Worm (Caenorhabditis elegans) whole organism, L2 larva: ENCODE data around the gene mthf-1.

ENCODE experiments used
- F13H6.1 ChIP-seq: sonication (generic microtip); optimal IDR thresholded peaks from 2 replicates; lab custom pipeline; 2016; ENCODE audit warnings: missing genetic modification characterization, missing compliant biosample characterization
- ama-1 ChIP-seq: fragments of 150-350 bp; optimal IDR thresholded peaks from 2 replicates; lab custom pipeline; 2018; ENCODE audit warnings: inconsistent platforms
- ceh-16 ChIP-seq: fragments of 150-350 bp; optimal IDR thresholded peaks from 2 replicates; lab custom pipeline; 2014; ENCODE audit warnings: missing biosample characterization, missing genetic modification characterization
- dmd-4 ChIP-seq: sonication (generic microtip); optimal IDR thresholded peaks from 2 replicates; lab custom pipeline; 2017; ENCODE audit warnings: missing biosample characterization, missing genetic modification characterization
- elt-1 ChIP-seq: fragments of 150-350 bp; optimal IDR thresholded peaks from 2 replicates; lab custom pipeline; 2014; ENCODE audit warnings: missing biosample characterization, missing genetic modification characterization
- lin-13 ChIP-seq: fragments of 150-350 bp; optimal IDR thresholded peaks from 2 replicates; lab custom pipeline; 2014; ENCODE audit warnings: missing biosample characterization, missing genetic modification reagents, missing genetic modification characterization
- lin-39 ChIP-seq: fragments of 150-350 bp; optimal IDR thresholded peaks from 2 replicates; lab custom pipeline; 2014; ENCODE audit warnings: missing biosample characterization, missing genetic modification reagents, missing genetic modification characterization
- nhr-6 ChIP-seq: fragments of 150-350 bp; optimal IDR thresholded peaks from 2 replicates; lab custom pipeline; 2014; ENCODE audit warnings: missing biosample characterization, missing genetic modification characterization
- skn-1 ChIP-seq: sonication (generic microtip); optimal IDR thresholded peaks from 2 replicates; lab custom pipeline; 2017; ENCODE audit warnings: missing biosample characterization, missing genetic modification characterization
- snpc-4 ChIP-seq: fragments of 150-350 bp; optimal IDR thresholded peaks from 2 replicates; lab custom pipeline; 2014; ENCODE audit warnings: missing biosample characterization, missing genetic modification characterization
- unc-55 ChIP-seq: fragments of 150-350 bp; sonication (generic microtip); optimal IDR thresholded peaks from 3 replicates; lab custom pipeline; 2014; ENCODE audit warnings: missing biosample characterization, missing genetic modification reagents, missing genetic modification characterization
- zag-1 ChIP-seq: fragments of 150-350 bp; optimal IDR thresholded peaks from 2 replicates; lab custom pipeline; 2014; ENCODE audit warnings: missing biosample characterization, missing genetic modification characterization
- ztf-4 ChIP-seq: fragments of 150-350 bp; optimal IDR thresholded peaks from 2 replicates; lab custom pipeline; 2014; ENCODE audit warnings: missing biosample characterization, missing genetic modification characterization

- TF ChIP-seq unc-55 (GFP tag; lab: Kevin White, UChicago): no peak
- TF ChIP-seq dmd-4 (tag; lab: Kevin White, UChicago): no peak
- TF ChIP-seq elt-1: no peak
- TF ChIP-seq ama-1 (lab: Kevin White, UChicago): no peak
- no peak for TF ChIP-seq lin-39 (tag; lab: Kevin White, UChicago)
- TF ChIP-seq F13H6.1: no peak
- no peak for TF ChIP-seq nhr-6 (tag; lab: Kevin White, UChicago)
- no peak for TF ChIP-seq skn-1
- TF ChIP-seq snpc-4 (tag; lab: Kevin White, UChicago): no peak
- no peak for TF ChIP-seq zag-1
- TF ChIP-seq ztf-4 (tag; lab: Kevin White, UChicago): no peak
- TF ChIP-seq ceh-16 (tag; lab: Kevin White, UChicago): no peak
- no peak for TF ChIP-seq lin-13
These were observed 12.2 kb downstream of the mthf-1 start, which contains the start of gene srh-39 for ce11 chrII:7765456-7765855.
